Worm (Caenorhabditis elegans) whole organism, L2 larva: ENCODE results near the gene dct-12.
A peak's percentile ranks its signal among the peaks of the same experiment; 100 is the strongest.
"Not testable (repeated sequence)": the region's sequence is repeated elsewhere in the genome, so short reads cannot be mapped to it uniquely, and the experiment has no call there.

Experiments used
- C34F6.9 ChIP-seq: fragments of 150-350 bp; optimal IDR thresholded peaks from 2 replicates; lab custom pipeline; 2014; ENCODE audit warnings: missing biosample characterization, missing genetic modification characterization
- R02D3.7 ChIP-seq: fragments of 150-350 bp; optimal IDR thresholded peaks from 2 replicates; lab custom pipeline; 2014; ENCODE audit warnings: missing biosample characterization, missing genetic modification characterization
- Y55F3AM.14 ChIP-seq: fragments of 200-800 bp; sonication (Bioruptor generic); optimal IDR thresholded peaks from 2 replicates; lab custom pipeline; 2018; ENCODE audit warnings: mild to moderate bottlenecking, missing genetic modification characterization, missing compliant biosample characterization
- ZK546.5 ChIP-seq: sonication (generic microtip); optimal IDR thresholded peaks from 2 replicates; lab custom pipeline; 2017; ENCODE audit warnings: missing biosample characterization, missing genetic modification characterization
- alr-1 ChIP-seq: fragments of 150-350 bp; optimal IDR thresholded peaks from 2 replicates; lab custom pipeline; 2014; ENCODE audit warnings: missing biosample characterization, missing genetic modification characterization
- aly-2 ChIP-seq: fragments of 150-350 bp; optimal IDR thresholded peaks from 2 replicates; lab custom pipeline; 2014; ENCODE audit warnings: missing biosample characterization, missing genetic modification characterization
- blmp-1 ChIP-seq: sonication (generic microtip); optimal IDR thresholded peaks from 2 replicates; lab custom pipeline; 2017; ENCODE audit warnings: missing genetic modification characterization, mild to moderate bottlenecking, missing compliant biosample characterization, antibody characterized with exemption, moderate library complexity; ENCODE audit not compliant: insufficient read depth
- crh-2 ChIP-seq: sonication (generic microtip); optimal IDR thresholded peaks from 2 replicates; lab custom pipeline; 2017; ENCODE audit warnings: missing biosample characterization, missing genetic modification characterization
- dmd-4 ChIP-seq: sonication (generic microtip); optimal IDR thresholded peaks from 2 replicates; lab custom pipeline; 2017; ENCODE audit warnings: missing biosample characterization, missing genetic modification characterization
- egl-27 ChIP-seq: sonication (generic microtip); optimal IDR thresholded peaks from 3 replicates; lab custom pipeline; 2017; ENCODE audit warnings: missing biosample characterization, missing genetic modification reagents, missing genetic modification characterization
- elt-1 ChIP-seq: fragments of 150-350 bp; optimal IDR thresholded peaks from 2 replicates; lab custom pipeline; 2014; ENCODE audit warnings: missing biosample characterization, missing genetic modification characterization
- elt-3 ChIP-seq: sonication (generic microtip); optimal IDR thresholded peaks from 2 replicates; lab custom pipeline; 2017; ENCODE audit warnings: missing biosample characterization, missing genetic modification characterization
- fos-1 ChIP-seq: fragments of 150-350 bp; optimal IDR thresholded peaks from 2 replicates; lab custom pipeline; 2014; ENCODE audit warnings: missing biosample characterization, missing genetic modification characterization
- gmeb-1 ChIP-seq: fragments of 150-350 bp; optimal IDR thresholded peaks from 2 replicates; lab custom pipeline; 2014; ENCODE audit warnings: missing biosample characterization, missing genetic modification characterization
- lin-11 ChIP-seq: fragments of 150-350 bp; sonication (generic microtip); optimal IDR thresholded peaks from 2 replicates; lab custom pipeline; 2014; ENCODE audit warnings: missing biosample characterization, missing genetic modification characterization, inconsistent platforms, mixed read lengths
- lin-13 ChIP-seq: fragments of 150-350 bp; optimal IDR thresholded peaks from 2 replicates; lab custom pipeline; 2014; ENCODE audit warnings: missing biosample characterization, missing genetic modification reagents, missing genetic modification characterization
- lin-39 ChIP-seq: fragments of 150-350 bp; optimal IDR thresholded peaks from 2 replicates; lab custom pipeline; 2014; ENCODE audit warnings: missing biosample characterization, missing genetic modification reagents, missing genetic modification characterization
- lsy-2 ChIP-seq, 2 experiments: fragments of 150-350 bp in 1 of 2; sonication (generic microtip) in 1 of 2; optimal IDR thresholded peaks; 2 replicates each; lab custom pipeline; 2014 to 2017; ENCODE audit warnings: missing biosample characterization in 2 of 2, missing genetic modification characterization in 2 of 2
- mab-5 ChIP-seq: fragments of 150-350 bp; optimal IDR thresholded peaks from 2 replicates; lab custom pipeline; 2014; ENCODE audit warnings: missing biosample characterization, missing genetic modification characterization
- mbf-1 ChIP-seq: sonication (generic microtip); optimal IDR thresholded peaks from 2 replicates; lab custom pipeline; 2017; ENCODE audit warnings: missing biosample characterization, missing genetic modification characterization
- mdl-1 ChIP-seq, 2 experiments: fragments of 150-350 bp in 1 of 2; sonication (generic microtip) in 1 of 2; optimal IDR thresholded peaks; 2 replicates each; lab custom pipeline; 2017; ENCODE audit warnings: missing biosample characterization in 2 of 2, missing genetic modification characterization in 2 of 2
- nhr-10 ChIP-seq: sonication (generic microtip); optimal IDR thresholded peaks from 2 replicates; lab custom pipeline; 2017; ENCODE audit warnings: missing biosample characterization, missing genetic modification characterization
- nhr-12 ChIP-seq: fragments of 150-350 bp; optimal IDR thresholded peaks from 2 replicates; lab custom pipeline; 2014; ENCODE audit warnings: missing biosample characterization, missing genetic modification characterization
- nhr-129 ChIP-seq: fragments of 150-350 bp; optimal IDR thresholded peaks from 2 replicates; lab custom pipeline; 2014; ENCODE audit warnings: missing biosample characterization, missing genetic modification characterization
- nhr-23 ChIP-seq: fragments of 150-350 bp; optimal IDR thresholded peaks from 2 replicates; lab custom pipeline; 2014; ENCODE audit warnings: missing biosample characterization, missing genetic modification reagents, missing genetic modification characterization
- nhr-237 ChIP-seq: fragments of 150-350 bp; optimal IDR thresholded peaks from 2 replicates; lab custom pipeline; 2014; ENCODE audit warnings: missing biosample characterization, missing genetic modification characterization
- nhr-25 ChIP-seq: fragments of 150-350 bp; sonication (generic microtip); optimal IDR thresholded peaks from 3 replicates; lab custom pipeline; 2014; ENCODE audit warnings: missing biosample characterization, missing genetic modification characterization
- nhr-6 ChIP-seq: fragments of 150-350 bp; optimal IDR thresholded peaks from 2 replicates; lab custom pipeline; 2014; ENCODE audit warnings: missing biosample characterization, missing genetic modification characterization
- nhr-77 ChIP-seq: fragments of 150-350 bp; optimal IDR thresholded peaks from 2 replicates; lab custom pipeline; 2014; ENCODE audit warnings: missing biosample characterization, missing genetic modification characterization
- sem-4 ChIP-seq: fragments of 150-350 bp; optimal IDR thresholded peaks from 2 replicates; lab custom pipeline; 2014; ENCODE audit warnings: missing biosample characterization, missing genetic modification reagents, missing genetic modification characterization
- sma-3 ChIP-seq: sonication (generic microtip); optimal IDR thresholded peaks from 2 replicates; lab custom pipeline; 2016; ENCODE audit warnings: missing genetic modification reagents, missing genetic modification characterization, missing compliant biosample characterization
- snpc-4 ChIP-seq: fragments of 150-350 bp; optimal IDR thresholded peaks from 2 replicates; lab custom pipeline; 2014; ENCODE audit warnings: missing biosample characterization, missing genetic modification characterization
- unc-39 ChIP-seq: fragments of 150-350 bp; optimal IDR thresholded peaks from 2 replicates; lab custom pipeline; 2014; ENCODE audit warnings: missing biosample characterization, missing genetic modification characterization
- unc-55 ChIP-seq: fragments of 150-350 bp; sonication (generic microtip); optimal IDR thresholded peaks from 3 replicates; lab custom pipeline; 2014; ENCODE audit warnings: missing biosample characterization, missing genetic modification reagents, missing genetic modification characterization
- unc-62 ChIP-seq: fragments of 150-350 bp; optimal IDR thresholded peaks from 2 replicates; lab custom pipeline; 2014; ENCODE audit warnings: missing biosample characterization, missing genetic modification reagents, missing genetic modification characterization
- zag-1 ChIP-seq: fragments of 150-350 bp; optimal IDR thresholded peaks from 2 replicates; lab custom pipeline; 2014; ENCODE audit warnings: missing biosample characterization, missing genetic modification characterization
- ztf-1 ChIP-seq: fragments of 200-800 bp; sonication (Bioruptor generic); conservative IDR thresholded peaks from 2 replicates; pipeline ENCODE4 v1.3.6; 2022; ENCODE audit warnings: missing genetic modification characterization, missing compliant biosample characterization
- ztf-11 ChIP-seq: sonication (generic microtip); optimal IDR thresholded peaks from 2 replicates; lab custom pipeline; 2017; ENCODE audit warnings: missing biosample characterization, missing genetic modification characterization
- ztf-4 ChIP-seq: fragments of 150-350 bp; optimal IDR thresholded peaks from 2 replicates; lab custom pipeline; 2014; ENCODE audit warnings: missing biosample characterization, missing genetic modification characterization

dct-12 gene

ce11 chrII:12441164-12441563 is 8.9 kb upstream of the dct-12 start, which contains the start of gene Y57A10C.10:
Gene Y57A10C.10 (minus strand): TSS chrII:12441264.
- not testable (repeated sequence) for TF ChIP-seq R02D3.7, unc-39, nhr-12 (tag; lab: Kevin White, UChicago)
- TF ChIP-seq, all 48 proteins: peak for 0; not testable (repeated sequence) for 48

- TF ChIP-seq nhr-25 (tag; lab: Kevin White, UChicago): no peak
- TF ChIP-seq blmp-1 (tag; lab: Kevin White, UChicago): no peak
- no peak for TF ChIP-seq ztf-11 (tag; lab: Kevin White, UChicago)
- no peak for TF ChIP-seq alr-1 (tag; lab: Kevin White, UChicago)
- TF ChIP-seq dmd-4 (tag; lab: Kevin White, UChicago): no peak
- no peak for TF ChIP-seq mbf-1 (tag; lab: Kevin White, UChicago)
Observed at ce11 chrII:12438441-12438840, 6.2 kb upstream of the dct-12 start, which contains the start of gene Y57A10C.9. Gene Y57A10C.9 (minus strand): TSS chrII:12438541.

- TF ChIP-seq ztf-11 (tag; lab: Kevin White, UChicago): no peak
- TF ChIP-seq Y55F3AM.14: no peak
- no peak for TF ChIP-seq nhr-77
- no peak for TF ChIP-seq sem-4 (tag; lab: Kevin White, UChicago)
- TF ChIP-seq lin-39 (tag; lab: Kevin White, UChicago): no peak
- TF ChIP-seq ZK546.5 (tag; lab: Kevin White, UChicago): no peak
- no peak for TF ChIP-seq blmp-1 (tag; lab: Kevin White, UChicago)
Observed at ce11 chrII:12436717-12437116, 4.5 kb upstream of the dct-12 start.

- no peak for TF ChIP-seq mbf-1 (tag; lab: Kevin White, UChicago)
- no peak for TF ChIP-seq nhr-237
- TF ChIP-seq crh-2 (tag; lab: Kevin White, UChicago): no peak
- no peak for TF ChIP-seq lin-11
- TF ChIP-seq alr-1 (tag; lab: Kevin White, UChicago): no peak
- TF ChIP-seq nhr-23: no peak
- no peak for TF ChIP-seq sma-3 (GFP tag; lab: Kevin White, UChicago)
- no peak for TF ChIP-seq Y55F3AM.14
- TF ChIP-seq nhr-10 (tag; lab: Kevin White, UChicago): no peak
Observed at ce11 chrII:12435202-12435872, 3.1 kb upstream of the dct-12 start.

- TF ChIP-seq nhr-6 (tag; lab: Kevin White, UChicago): no peak
- no peak for TF ChIP-seq sem-4 (tag; lab: Kevin White, UChicago)
- no peak for TF ChIP-seq ztf-4
- no peak for TF ChIP-seq nhr-237
- TF ChIP-seq gmeb-1 (tag; lab: Kevin White, UChicago): no peak
- no peak for TF ChIP-seq lsy-2 (tag; optimal IDR thresholded peaks at IDR 0.05; lab: Kevin White, UChicago)
- TF ChIP-seq lin-11: no peak
- TF ChIP-seq mab-5: no peak
- TF ChIP-seq ztf-11 (tag; lab: Kevin White, UChicago): no peak
- no peak for TF ChIP-seq unc-39 (tag; lab: Kevin White, UChicago)
- TF ChIP-seq nhr-23: no peak
- no peak for TF ChIP-seq sma-3 (GFP tag; lab: Kevin White, UChicago)
- no peak for TF ChIP-seq mbf-1 (tag; lab: Kevin White, UChicago)
Observed at ce11 chrII:12429743-12430142, 2.5 kb downstream of the dct-12 start, which contains the start of gene Y57A10C.8. Gene Y57A10C.8 (minus strand): TSS chrII:12429843.

ce11 chrII:12425644-12426222 is 6.5 kb downstream of the dct-12 start, which contains the start of gene daf-22:
Gene daf-22 (minus strand): TSS chrII:12425694.
- TF ChIP-seq gmeb-1 (tag; lab: Kevin White, UChicago) (peak; percentile 37), lin-13 (GFP tag; lab: Kevin White, UChicago) (no peak), ZK546.5 (tag; lab: Kevin White, UChicago) (no peak), crh-2 (tag; lab: Kevin White, UChicago) (peak; percentile 59), zag-1 (tag; lab: Kevin White, UChicago) (no peak), elt-3 (no peak), unc-62 (GFP tag; lab: Kevin White, UChicago) (no peak), egl-27 (no peak), mbf-1 (tag; lab: Kevin White, UChicago) (no peak), unc-55 (GFP tag; lab: Kevin White, UChicago) (no peak), sma-3 (GFP tag; lab: Kevin White, UChicago) (peak; percentile 28), snpc-4 (tag; lab: Kevin White, UChicago) (no peak), fos-1 (tag; lab: Kevin White, UChicago) (peak; percentile 65), mdl-1 (tag; optimal IDR thresholded peaks at IDR 0.05; lab: Kevin White, UChicago) (no peak), aly-2 (tag; lab: Kevin White, UChicago) (no peak), nhr-12 (tag; lab: Kevin White, UChicago) (no peak), elt-1 (tag; lab: Kevin White, UChicago) (no peak), C34F6.9 (tag; lab: Kevin White, UChicago) (no peak), alr-1 (tag; lab: Kevin White, UChicago) (no peak), ztf-1 (GFP tag; lab: Robert Waterston, UW) (no peak), nhr-129 (tag; lab: Kevin White, UChicago) (no peak), nhr-77 (no peak), nhr-10 (tag; lab: Kevin White, UChicago) (no peak), lsy-2 (tag; optimal IDR thresholded peaks at IDR 0.05; lab: Kevin White, UChicago) (no peak)
